Worm (Caenorhabditis elegans): ENCODE data around the gene T05D4.2.
A peak's percentile ranks its signal among the peaks of the same experiment; 100 is the strongest.

Gene T05D4.2

ce11 chrIII:13527424-13528097 lies 35.3 kb downstream of the T05D4.2 start, which contains the start of gene lron-13:
lron-13 (plus strand) TSS chrIII:13527438.
- TF ChIP-seq blmp-1 (tag; optimal IDR thresholded peaks at IDR 0.05; ENCODE audit: insufficient read depth) = no peak
- TF ChIP-seq nhr-21 (tag; optimal IDR thresholded peaks at IDR 0.05) = no peak
- no peak for TF ChIP-seq nhr-10 (tag; optimal IDR thresholded peaks at IDR 0.05)
- peak; percentile 9 for TF ChIP-seq sma-9 (GFP tag; optimal IDR thresholded peaks at IDR 0.05)
- TF ChIP-seq sma-9 (tag; optimal IDR thresholded peaks at IDR 0.05) = no peak
- TF ChIP-seq lsy-2 (tag; optimal IDR thresholded peaks at IDR 0.05) = no peak
- no peak for TF ChIP-seq mab-5 (tag; optimal IDR thresholded peaks at IDR 0.05)
- TF ChIP-seq Y55F3AM.14 (GFP tag; optimal IDR thresholded peaks at IDR 0.05) = no peak
- no peak for TF ChIP-seq crh-2 (tag; optimal IDR thresholded peaks at IDR 0.05)
- peak; percentile 74 for TF ChIP-seq fos-1 (tag; optimal IDR thresholded peaks at IDR 0.05)
- TF ChIP-seq ZK546.5 (tag; optimal IDR thresholded peaks at IDR 0.05) = no peak
- TF ChIP-seq ztf-1 (GFP tag; conservative IDR thresholded peaks at IDR 0.05) = no peak
- no peak for TF ChIP-seq egl-27 (tag; optimal IDR thresholded peaks at IDR 0.05)

ce11 chrIII:13526702-13527101 lies 36.2 kb downstream of the T05D4.2 start:
- no peak for TF ChIP-seq F13H6.1 (tag; optimal IDR thresholded peaks at IDR 0.05)
- no peak for TF ChIP-seq lin-11 (tag; optimal IDR thresholded peaks at IDR 0.05)
- TF ChIP-seq zag-1 (tag; optimal IDR thresholded peaks at IDR 0.05) = no peak
- no peak for TF ChIP-seq nhr-12 (tag; optimal IDR thresholded peaks at IDR 0.05)
- no peak for TF ChIP-seq nhr-25 (tag; optimal IDR thresholded peaks at IDR 0.05)
- TF ChIP-seq mdl-1 (tag; optimal IDR thresholded peaks at IDR 0.05) = no peak
- TF ChIP-seq alr-1 (tag; optimal IDR thresholded peaks at IDR 0.05) = no peak
- TF ChIP-seq nhr-23 (tag; optimal IDR thresholded peaks at IDR 0.05) = no peak
- no peak for TF ChIP-seq nhr-11 (tag; optimal IDR thresholded peaks at IDR 0.05)
- no peak for TF ChIP-seq elt-3 (tag; optimal IDR thresholded peaks at IDR 0.05)
- TF ChIP-seq C34F6.9 (tag; optimal IDR thresholded peaks at IDR 0.05) = no peak
- no peak for TF ChIP-seq peb-1 (tag; optimal IDR thresholded peaks at IDR 0.05)
- no peak for TF ChIP-seq sma-9 (GFP tag; optimal IDR thresholded peaks at IDR 0.05)
- TF ChIP-seq sma-9 (tag; optimal IDR thresholded peaks at IDR 0.05) = no peak
- no peak for TF ChIP-seq mbf-1 (tag; optimal IDR thresholded peaks at IDR 0.05)
- TF ChIP-seq aly-2 (tag; optimal IDR thresholded peaks at IDR 0.05) = no peak
- no peak for TF ChIP-seq nhr-129 (tag; optimal IDR thresholded peaks at IDR 0.05)
- TF ChIP-seq sma-3 (GFP tag; optimal IDR thresholded peaks at IDR 0.05) = no peak
- no peak for TF ChIP-seq ztf-11 (tag; optimal IDR thresholded peaks at IDR 0.05)

ce11 chrIII:13526191-13526590 lies 36.7 kb downstream of the T05D4.2 start:
- TF ChIP-seq ceh-16 (tag; optimal IDR thresholded peaks at IDR 0.05) = no peak
- TF ChIP-seq nhr-11 (tag; optimal IDR thresholded peaks at IDR 0.05) = no peak
- TF ChIP-seq gmeb-1 (tag; optimal IDR thresholded peaks at IDR 0.05) = no peak
- TF ChIP-seq elt-3 (tag; optimal IDR thresholded peaks at IDR 0.05) = no peak
- TF ChIP-seq sma-9 (GFP tag; optimal IDR thresholded peaks at IDR 0.05) = no peak
- no peak for TF ChIP-seq sma-9 (tag; optimal IDR thresholded peaks at IDR 0.05)
- TF ChIP-seq fos-1 (tag; optimal IDR thresholded peaks at IDR 0.05) = peak; percentile 93
- no peak for TF ChIP-seq unc-55 (GFP tag; optimal IDR thresholded peaks at IDR 0.05)
- no peak for TF ChIP-seq ztf-11 (tag; optimal IDR thresholded peaks at IDR 0.05)

- TF ChIP-seq crh-2 (tag; optimal IDR thresholded peaks at IDR 0.05) = no peak
- TF ChIP-seq fos-1 (tag; optimal IDR thresholded peaks at IDR 0.05) = no peak
- no peak for TF ChIP-seq Y55F3AM.14 (GFP tag; optimal IDR thresholded peaks at IDR 0.05)
- no peak for TF ChIP-seq mab-5 (tag; optimal IDR thresholded peaks at IDR 0.05)
- TF ChIP-seq nhr-12 (tag; optimal IDR thresholded peaks at IDR 0.05) = no peak
- TF ChIP-seq ZK546.5 (tag; optimal IDR thresholded peaks at IDR 0.05) = no peak
- no peak for TF ChIP-seq lin-39 (tag; optimal IDR thresholded peaks at IDR 0.05)
- TF ChIP-seq unc-62 (GFP tag; optimal IDR thresholded peaks at IDR 0.05) = no peak
- TF ChIP-seq nhr-129 (tag; optimal IDR thresholded peaks at IDR 0.05) = no peak
- no peak for TF ChIP-seq ztf-11 (tag; optimal IDR thresholded peaks at IDR 0.05)
- TF ChIP-seq lsy-2 (tag; optimal IDR thresholded peaks at IDR 0.05) = no peak
- TF ChIP-seq sma-3 (GFP tag; optimal IDR thresholded peaks at IDR 0.05) = no peak
- TF ChIP-seq nhr-77 (tag; optimal IDR thresholded peaks at IDR 0.05) = no peak
- TF ChIP-seq gmeb-1 (tag; optimal IDR thresholded peaks at IDR 0.05) = no peak
- TF ChIP-seq unc-39 (tag; optimal IDR thresholded peaks at IDR 0.05) = no peak
- no peak for TF ChIP-seq ztf-1 (GFP tag; conservative IDR thresholded peaks at IDR 0.05)
- no peak for TF ChIP-seq snpc-4 (tag; optimal IDR thresholded peaks at IDR 0.05)
- TF ChIP-seq nhr-21 (tag; optimal IDR thresholded peaks at IDR 0.05) = no peak
Measured at ce11 chrIII:13525118-13525839, 37.6 kb downstream of the T05D4.2 start.
